Worm (Caenorhabditis elegans) whole organism, young adult: ENCODE measurements around the gene F45E1.1.

ENCODE experiments used
- K11D2.4 ChIP-seq: fragments of 200-800 bp; sonication (Bioruptor generic); IDR thresholded peaks from 2 replicates; pipeline ENCODE4 v1.3.6; 2022; ENCODE audit warnings: missing genetic modification reagents, missing genetic modification characterization, missing compliant biosample characterization
- ama-1 ChIP-seq, 3 experiments: fragments of 150-350 bp in 1 of 3; sonication (generic microtip) in 2 of 3; optimal IDR thresholded peaks; 2 replicates each; lab custom pipeline; 2014 to 2018; ENCODE audit warnings: missing biosample characterization in 2 of 3, missing genetic modification characterization in 2 of 3, missing genetic modification reagents in 2 of 3
- aptf-2 ChIP-seq: fragments of 200-800 bp; sonication (Bioruptor generic); conservative IDR thresholded peaks from 2 replicates; pipeline ENCODE4 v1.3.6; 2022; ENCODE audit warnings: missing genetic modification reagents, missing genetic modification characterization, missing compliant biosample characterization
- athp-1 ChIP-seq: sonication (generic microtip); optimal IDR thresholded peaks from 2 replicates; lab custom pipeline; 2017; ENCODE audit warnings: mild to moderate bottlenecking, missing genetic modification characterization, missing compliant biosample characterization
- attf-3 ChIP-seq: fragments of 200-800 bp; sonication (Bioruptor generic); conservative IDR thresholded peaks from 2 replicates; pipeline ENCODE4 v1.3.6; 2022; ENCODE audit warnings: missing genetic modification reagents, missing genetic modification characterization, missing compliant biosample characterization
- dpl-1 ChIP-seq: fragments of 150-350 bp; optimal IDR thresholded peaks from 2 replicates; lab custom pipeline; 2014; ENCODE audit warnings: missing biosample characterization, missing genetic modification reagents, missing genetic modification characterization
- efl-1 ChIP-seq: fragments of 150-350 bp; optimal IDR thresholded peaks from 2 replicates; lab custom pipeline; 2014; ENCODE audit warnings: missing biosample characterization, missing genetic modification reagents, missing genetic modification characterization
- lin-35 ChIP-seq, 3 experiments: fragments of 150-350 bp in 2 of 3; sonication (generic microtip) in 1 of 3; optimal IDR thresholded peaks; 2 replicates each; lab custom pipeline; 2014 to 2018; ENCODE audit warnings: missing biosample characterization in 3 of 3, missing genetic modification characterization in 3 of 3, missing genetic modification reagents in 3 of 3
- lsl-1 ChIP-seq: fragments of 200-800 bp; sonication (Bioruptor generic); optimal IDR thresholded peaks from 2 replicates; lab custom pipeline; 2018; ENCODE audit warnings: mild to moderate bottlenecking, missing genetic modification characterization, moderate library complexity, missing compliant biosample characterization
- mes-4 ChIP-seq: sonication (generic microtip); optimal IDR thresholded peaks from 2 replicates; lab custom pipeline; 2016; ENCODE audit warnings: missing genotype, missing genetic modification characterization, missing compliant biosample characterization
- unc-62 ChIP-seq: fragments of 150-350 bp; optimal IDR thresholded peaks from 2 replicates; lab custom pipeline; 2014; ENCODE audit warnings: missing biosample characterization, missing genetic modification reagents, missing genetic modification characterization
- ztf-3 ChIP-seq: fragments of 200-800 bp; sonication (Bioruptor generic); optimal IDR thresholded peaks from 2 replicates; lab custom pipeline; 2018; ENCODE audit warnings: mild to moderate bottlenecking, missing genetic modification characterization, missing compliant biosample characterization

DNA sequence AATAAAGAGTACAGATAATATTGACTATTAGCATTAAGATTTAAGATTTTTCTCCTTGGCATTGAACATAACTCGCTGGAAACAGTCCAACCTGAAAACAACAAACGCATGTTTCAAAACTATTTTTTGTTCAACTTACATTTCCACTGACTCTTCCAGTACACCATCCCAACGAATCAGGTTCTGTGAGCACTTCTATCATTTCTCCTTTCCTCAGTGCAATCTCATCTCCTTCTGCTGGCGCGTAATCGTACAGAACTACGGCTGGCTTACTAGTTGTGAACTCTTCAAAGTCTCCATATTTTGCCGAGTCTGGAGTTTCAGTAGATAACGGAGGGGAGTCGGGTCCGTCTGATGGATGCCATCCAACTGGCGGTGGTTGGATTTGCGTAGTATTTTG lies 14.3 kb upstream of the F45E1.1 start:
- TF ChIP-seq lsl-1 (GFP tag; lab: Kevin White, UChicago) (no peak), attf-3 (GFP tag; lab: Robert Waterston, UW) (no peak), unc-62 (GFP tag; lab: Kevin White, UChicago) (no peak), dpl-1 (GFP tag; lab: Kevin White, UChicago) (no peak), K11D2.4 (no peak), efl-1 (GFP tag; lab: Kevin White, UChicago) (no peak), lin-35 (GFP tag; optimal IDR thresholded peaks at IDR 0.05; lab: Kevin White, UChicago) (no peak), mes-4 (no peak), ztf-3 (GFP tag; lab: Kevin White, UChicago) (peak; percentile 12), athp-1 (no peak), aptf-2 (no peak), ama-1 (optimal IDR thresholded peaks at IDR 0.05; lab: Kevin White, UChicago) (no peak), ama-1 (GFP tag; optimal IDR thresholded peaks at IDR 0.05; lab: Kevin White, UChicago) (no peak)
